Fruit fly (Drosophila melanogaster) whole organism, embryonic: ENCODE results near the gene Ufd1.

Source experiments
- CG8478 ChIP-seq: fragments of >200 bp; optimal IDR thresholded peaks from 2 replicates; lab custom pipeline; 2018
- CG9437 ChIP-seq: fragments of 200-800 bp; sonication (Bioruptor generic); optimal IDR thresholded peaks from 2 replicates; lab custom pipeline; 2018; ENCODE audit warnings: missing biosample characterization, mild to moderate bottlenecking, missing genetic modification characterization
- Hsf ChIP-seq: fragments of 200-800 bp; sonication (Bioruptor generic); optimal IDR thresholded peaks from 3 replicates; lab custom pipeline; 2016; ENCODE audit warnings: missing biosample characterization, missing genetic modification characterization
- Side ChIP-seq: fragments of 200-800 bp; sonication (Bioruptor generic); optimal IDR thresholded peaks from 2 replicates; lab custom pipeline; 2016; ENCODE audit warnings: missing biosample characterization, missing genetic modification characterization
- salm ChIP-seq: fragments of 200-800 bp; sonication (Bioruptor generic); optimal IDR thresholded peaks from 2 replicates; lab custom pipeline; 2018; ENCODE audit warnings: missing biosample characterization, mild to moderate bottlenecking, missing genetic modification characterization

DNA sequence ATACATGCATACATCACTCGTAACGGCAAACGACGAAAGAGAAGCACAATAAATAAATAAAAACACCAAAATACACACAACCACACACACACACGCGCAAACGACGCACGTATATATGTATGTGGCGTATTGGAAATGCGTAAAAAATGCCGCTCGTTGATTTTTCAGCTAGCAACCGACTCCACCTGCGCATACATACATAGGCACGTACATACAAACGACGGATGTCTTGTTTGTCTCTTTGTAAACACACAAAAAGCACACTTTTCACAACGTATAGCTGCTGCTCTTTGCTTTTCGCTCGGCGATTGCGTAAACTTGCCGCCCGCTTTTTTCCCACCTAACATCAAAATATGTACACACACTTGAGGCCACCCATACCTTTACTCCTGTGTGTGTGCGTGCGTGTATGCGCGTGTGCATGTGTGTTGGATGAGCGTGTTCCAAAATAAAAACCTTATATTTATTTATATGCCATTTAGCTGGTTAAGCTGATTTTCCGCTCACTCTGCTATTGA, 3.1 kb downstream of the Ufd1 start:
- TF ChIP-seq Hsf (GFP tag; lab: Kevin White, UChicago) (no peak), CG8478 (peak; percentile 88), CG9437 (GFP tag; lab: Kevin White, UChicago) (no peak), Side (peak; percentile 29), salm (tag; lab: Kevin White, UChicago) (no peak)
